Fruit fly (Drosophila melanogaster): ENCODE measurements around the gene Gapdh2.

The Gapdh2 gene

dm6 chrX:15818608-15819184 lies 49.2 kb upstream of the Gapdh2 start (continued):
- TF ChIP-seq ind (GFP tag; optimal IDR thresholded peaks at IDR 0.05) (peak; percentile 29), Ets65A (GFP tag) (peak; percentile 94), hth (optimal IDR thresholded peaks at IDR 0.05) (no peak), Hr51 (GFP tag; optimal IDR thresholded peaks at IDR 0.05) (no peak), CG13775 (GFP tag; optimal IDR thresholded peaks at IDR 0.05) (no peak), Ptx1 (GFP tag; IDR thresholded peaks at IDR 0.05) (peak; percentile 42), row (GFP tag; IDR thresholded peaks at IDR 0.05) (peak; percentile 84), chn (GFP tag; optimal IDR thresholded peaks at IDR 0.05) (peak; percentile 25), Dfd (GFP tag; optimal IDR thresholded peaks at IDR 0.05) (no peak), CG1233 (GFP tag; optimal IDR thresholded peaks at IDR 0.05) (peak; percentile 14), pan (optimal IDR thresholded peaks at IDR 0.05) (peak in 1 of 2 experiments; percentile 50), pan (GFP tag; optimal IDR thresholded peaks at IDR 0.05 in 1 of 2, IDR thresholded peaks at IDR 0.05 in 1 of 2) (peak in 1 of 2 experiments; percentile 14), lov (optimal IDR thresholded peaks at IDR 0.05) (no peak), lov (GFP tag; IDR thresholded peaks at IDR 0.05) (0 out of 3 replicates have a peak, but pooled peaks have one; percentile 37), seq (GFP tag; IDR thresholded peaks at IDR 0.05) (peak; percentile 56; the same call in 1 of the 2 replicates), CG12769 (tag; optimal IDR thresholded peaks at IDR 0.05) (no peak), CG16815 (GFP tag; optimal IDR thresholded peaks at IDR 0.05) (peak; percentile 1), CG17186 (GFP tag; optimal IDR thresholded peaks at IDR 0.05) (no peak), grn (GFP tag; optimal IDR thresholded peaks at IDR 0.05) (no peak), CG12659 (GFP tag; optimal IDR thresholded peaks at IDR 0.05) (peak; percentile 18), Rfx (GFP tag; IDR thresholded peaks at IDR 0.05) (peak; percentile 40; the same call in 1 of the 2 replicates), nerfin-1 (tag; optimal IDR thresholded peaks at IDR 0.05) (peak; percentile 26), CG10209 (GFP tag; optimal IDR thresholded peaks at IDR 0.05) (no peak), lola (GFP tag; optimal IDR thresholded peaks at IDR 0.05) (peak in 1 of 3 experiments; percentile 43), CG12744 (GFP tag; optimal IDR thresholded peaks at IDR 0.05) (no peak), HmgD (GFP tag; optimal IDR thresholded peaks at IDR 0.05) (no peak), CG14441 (GFP tag; IDR thresholded peaks at IDR 0.05) (0 out of 2 replicates have a peak, but pooled peaks have one; percentile 6), HmgZ (tag; optimal IDR thresholded peaks at IDR 0.05) (peak; percentile 16), Xbp1 (GFP tag; optimal IDR thresholded peaks at IDR 0.05) (peak; percentile 43), eve (GFP tag; optimal IDR thresholded peaks at IDR 0.05) (peak in 1 of 2 experiments; percentile 36), slbo (GFP tag; IDR thresholded peaks at IDR 0.05) (peak; percentile 50; the same call in 1 of the 2 replicates), Dbx (GFP tag; IDR thresholded peaks at IDR 0.05) (0 out of 3 replicates have a peak, but pooled peaks have one; percentile 19), CG10979 (tag; optimal IDR thresholded peaks at IDR 0.05) (peak; percentile 45)

- TF ChIP-seq zen2 (GFP tag; IDR thresholded peaks at IDR 0.05; ENCODE audit: partially characterized antibody) (no peak), ro (GFP tag; IDR thresholded peaks at IDR 0.05) (no peak), CG7372 (GFP tag; IDR thresholded peaks at IDR 0.05) (no peak), CG8290 (GFP tag; optimal IDR thresholded peaks at IDR 0.05) (peak; percentile 53), CG8290 (tag; optimal IDR thresholded peaks at IDR 0.05) (peak in 1 of 2 experiments; percentile 85), CG17612 (GFP tag; IDR thresholded peaks at IDR 0.05) (peak; percentile 90), lov (optimal IDR thresholded peaks at IDR 0.05) (no peak), lov (GFP tag; IDR thresholded peaks at IDR 0.05) (no peak)
Observed at dm6 chrX:15822363-15822762, 45.6 kb upstream of the Gapdh2 start.

- no peak for TF ChIP-seq CG15479 (GFP tag; optimal IDR thresholded peaks at IDR 0.05)
- no peak for TF ChIP-seq HLH54F (GFP tag; optimal IDR thresholded peaks at IDR 0.05)
- peak; percentile 70 for TF ChIP-seq grau (tag; optimal IDR thresholded peaks at IDR 0.05)
- no peak for TF ChIP-seq CG12299 (tag; optimal IDR thresholded peaks at IDR 0.05)
- TF ChIP-seq Pdp1 (GFP tag; optimal IDR thresholded peaks at IDR 0.05), result peak in 1 of 2 experiments; percentile 80
- TF ChIP-seq CG4820 (GFP tag; optimal IDR thresholded peaks at IDR 0.05), result no peak
- no peak for TF ChIP-seq BtbVII (GFP tag; optimal IDR thresholded peaks at IDR 0.05)
- TF ChIP-seq sens (GFP tag), result peak; percentile 56
- no peak for TF ChIP-seq Usf (GFP tag; optimal IDR thresholded peaks at IDR 0.05)
Observed at dm6 chrX:15833957-15834356, 34.0 kb upstream of the Gapdh2 start.
